Worm (Caenorhabditis elegans) whole organism, mixed stage, embryonic: ENCODE results near the gene rbmx-2.

Experiments
- bed-3 ChIP-seq: fragments of 200-800 bp; sonication (Bioruptor generic); optimal IDR thresholded peaks from 3 replicates; lab custom pipeline; 2018; ENCODE audit warnings: mild to moderate bottlenecking, missing genetic modification characterization, moderate library complexity, missing compliant biosample characterization
- cnd-1 ChIP-seq: fragments of 200-800 bp; sonication (Bioruptor generic); optimal IDR thresholded peaks from 2 replicates; lab custom pipeline; 2018; ENCODE audit warnings: mild to moderate bottlenecking, missing genetic modification characterization, missing compliant biosample characterization
- elt-1 ChIP-seq: sonication (generic microtip); optimal IDR thresholded peaks from 2 replicates; lab custom pipeline; 2017; ENCODE audit warnings: missing genetic modification characterization, mild to moderate bottlenecking, missing compliant biosample characterization, antibody characterized with exemption, moderate library complexity, borderline replicate concordance; ENCODE audit not compliant: insufficient read depth
- lsy-2 ChIP-seq: fragments of 150-350 bp; optimal IDR thresholded peaks from 2 replicates; lab custom pipeline; 2014; ENCODE audit warnings: missing biosample characterization, missing genetic modification characterization
- mab-5 ChIP-seq: fragments of 150-350 bp; optimal IDR thresholded peaks from 2 replicates; lab custom pipeline; 2014; ENCODE audit warnings: missing biosample characterization, missing genetic modification characterization
- mep-1 ChIP-seq: fragments of 150-350 bp; optimal IDR thresholded peaks from 2 replicates; lab custom pipeline; 2017; ENCODE audit warnings: missing biosample characterization, missing genetic modification reagents, missing genetic modification characterization, inconsistent platforms
- nhr-12 ChIP-seq: fragments of 150-350 bp; optimal IDR thresholded peaks from 2 replicates; lab custom pipeline; 2014; ENCODE audit warnings: missing biosample characterization, missing genetic modification characterization
- pha-4 ChIP-seq: fragments of 150-350 bp; optimal IDR thresholded peaks from 2 replicates; lab custom pipeline; 2018; ENCODE audit warnings: missing biosample characterization, missing genetic modification reagents, missing genetic modification characterization
- snpc-4 ChIP-seq: fragments of 150-350 bp; optimal IDR thresholded peaks from 2 replicates; lab custom pipeline; 2014; ENCODE audit warnings: missing biosample characterization, missing genetic modification characterization
- unc-120 ChIP-seq: sonication (generic microtip); optimal IDR thresholded peaks from 2 replicates; lab custom pipeline; 2017; ENCODE audit warnings: missing genetic modification characterization, missing compliant biosample characterization; ENCODE audit not compliant: poor library complexity, severe bottlenecking
- unc-62 ChIP-seq: fragments of 150-350 bp; optimal IDR thresholded peaks from 2 replicates; lab custom pipeline; 2014; ENCODE audit warnings: missing biosample characterization, missing genetic modification reagents, missing genetic modification characterization

DNA sequence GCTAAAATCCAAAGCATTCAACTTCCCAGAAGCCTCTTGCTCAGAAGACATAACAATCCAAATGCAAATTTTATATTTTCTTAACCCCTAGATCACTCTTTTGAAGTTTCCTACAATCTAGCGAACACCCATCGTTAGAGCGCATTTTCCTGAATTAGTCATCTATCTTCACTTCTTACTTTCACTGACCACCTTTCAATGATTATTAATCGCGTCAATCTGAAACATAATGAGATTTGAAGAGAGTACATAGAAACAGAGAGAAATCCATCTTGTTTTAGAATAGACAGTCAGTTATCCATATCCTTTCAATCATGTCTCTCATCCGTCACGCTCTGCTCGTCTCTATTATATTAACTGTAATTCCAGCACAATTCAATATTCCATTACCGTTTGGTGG lies 25.5 kb downstream of the rbmx-2 start, which contains the start of gene F40H3.3:
- no peak for TF ChIP-seq cnd-1 (tag; lab: Kevin White, UChicago)
- no peak for TF ChIP-seq pha-4 (tag; lab: Kevin White, UChicago)
- no peak for TF ChIP-seq mab-5 (tag; lab: Kevin White, UChicago)
- TF ChIP-seq elt-1 = no peak
- TF ChIP-seq nhr-12 (tag; lab: Kevin White, UChicago) = no peak
- no peak for TF ChIP-seq unc-120 (tag; lab: Kevin White, UChicago)
- TF ChIP-seq unc-62 = no peak
- TF ChIP-seq mep-1 = no peak
- no peak for TF ChIP-seq snpc-4 (tag; lab: Kevin White, UChicago)
- TF ChIP-seq bed-3 = no peak
- TF ChIP-seq lsy-2 (tag; lab: Kevin White, UChicago) = no peak
